Fruit fly (Drosophila melanogaster): ENCODE measurements around the gene Wdr81.

Wdr81 gene

DNA sequence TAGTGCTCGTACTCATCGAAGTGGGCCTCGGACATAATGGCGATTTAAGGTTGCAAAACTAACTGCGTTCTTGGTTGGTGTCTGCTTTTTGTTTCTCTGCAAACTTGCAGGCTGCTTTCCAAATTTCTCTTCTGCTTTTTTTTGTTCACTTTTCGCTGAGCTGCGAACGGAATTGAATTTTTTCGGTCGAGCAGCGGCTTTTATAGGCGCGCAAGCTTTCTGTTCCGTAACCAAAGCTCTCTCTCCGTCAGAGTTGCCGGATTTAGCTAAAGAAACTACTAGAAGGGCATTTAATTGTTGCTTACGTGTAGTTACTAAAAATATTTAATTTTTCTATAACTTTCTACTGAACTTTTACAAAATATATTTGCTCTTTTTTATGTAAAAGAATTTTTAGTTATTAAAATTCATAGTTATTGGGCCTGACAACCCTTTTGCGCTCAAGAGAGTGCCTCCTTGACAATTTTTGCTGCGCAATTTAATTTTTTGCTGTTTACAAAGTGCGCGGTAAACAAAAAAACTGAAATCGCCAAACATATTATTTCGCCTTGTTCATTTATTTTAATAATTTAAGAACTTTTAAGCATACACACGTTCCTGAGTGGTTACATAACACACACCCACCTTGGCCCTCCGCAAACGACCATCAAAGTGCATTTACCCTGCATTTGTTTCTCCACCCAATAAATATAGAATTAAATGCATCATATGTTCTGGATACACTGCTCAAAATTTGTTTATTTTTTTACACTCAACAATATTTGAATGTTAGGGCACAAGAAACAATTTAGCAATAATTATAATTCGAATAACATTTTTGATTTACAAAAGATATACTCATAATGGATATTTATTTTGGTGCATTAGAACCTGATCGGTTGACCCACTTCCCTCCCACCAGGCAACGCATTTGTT, 25.4 kb upstream of the Wdr81 start, which contains the start of gene CG6770 (continued):
- peak; percentile 47 for TF ChIP-seq CG10431 (GFP tag; optimal IDR thresholded peaks at IDR 0.05)
- TF ChIP-seq sd (tag; optimal IDR thresholded peaks at IDR 0.05), result peak; percentile 73
- peak; percentile 37 for TF ChIP-seq CG12071 (GFP tag; optimal IDR thresholded peaks at IDR 0.05)
- TF ChIP-seq fru (optimal IDR thresholded peaks at IDR 0.05), result no peak
- TF ChIP-seq crp (GFP tag; optimal IDR thresholded peaks at IDR 0.05), result no peak
- peak; percentile 70 for TF ChIP-seq CG17829 (tag; optimal IDR thresholded peaks at IDR 0.05)
- TF ChIP-seq Jarid2 (GFP tag; optimal IDR thresholded peaks at IDR 0.05), result peak; percentile 76
- 0 out of 2 replicates have a peak, but pooled peaks have one; percentile 32 for TF ChIP-seq unc-4 (GFP tag; IDR thresholded peaks at IDR 0.05; ENCODE audit: partially characterized antibody)
- TF ChIP-seq CG8765 (GFP tag; IDR thresholded peaks at IDR 0.05), result 0 out of 2 replicates have a peak, but pooled peaks have one; percentile 13
- peak; percentile 87 for TF ChIP-seq dysf (GFP tag; IDR thresholded peaks at IDR 0.05)
- peak; percentile 73 for TF ChIP-seq H2.0 (GFP tag; IDR thresholded peaks at IDR 0.05)
- TF ChIP-seq da (GFP tag; optimal IDR thresholded peaks at IDR 0.05), result no peak
- TF ChIP-seq sim (GFP tag; IDR thresholded peaks at IDR 0.05), result peak; percentile 38; the same call in 1 of the 2 replicates
- TF ChIP-seq CG5245 (GFP tag; optimal IDR thresholded peaks at IDR 0.05), result peak; percentile 57
- TF ChIP-seq CG10959 (GFP tag; IDR thresholded peaks at IDR 0.05), result no peak
- no peak for TF ChIP-seq CG34224 (GFP tag; IDR thresholded peaks at IDR 0.05; ENCODE audit: partially characterized antibody)
- no peak for TF ChIP-seq CG16813 (GFP tag; IDR thresholded peaks at IDR 0.05; ENCODE audit: partially characterized antibody)
- TF ChIP-seq NC2α (GFP tag; optimal IDR thresholded peaks at IDR 0.05), result no peak
- TF ChIP-seq CG9727 (GFP tag; optimal IDR thresholded peaks at IDR 0.05), result peak; percentile 75
- TF ChIP-seq YL-1 (GFP tag; optimal IDR thresholded peaks at IDR 0.05), result peak; percentile 69
- no peak for TF ChIP-seq Doc2 (GFP tag; IDR thresholded peaks at IDR 0.05)
- TF ChIP-seq CG7928 (GFP tag; optimal IDR thresholded peaks at IDR 0.05), result peak; percentile 53
- peak; percentile 21 for TF ChIP-seq CG8478 (optimal IDR thresholded peaks at IDR 0.05)
- TF ChIP-seq gro (GFP tag; optimal IDR thresholded peaks at IDR 0.05), result peak; percentile 19
- TF ChIP-seq CG15269 (tag; optimal IDR thresholded peaks at IDR 0.05), result peak; percentile 90
- TF ChIP-seq luna (GFP tag; optimal IDR thresholded peaks at IDR 0.05), result no peak
- peak; percentile 43 for TF ChIP-seq CG18011 (GFP tag; optimal IDR thresholded peaks at IDR 0.05)
- TF ChIP-seq HmgZ (tag; optimal IDR thresholded peaks at IDR 0.05), result peak; percentile 90
- TF ChIP-seq Hr51 (GFP tag; optimal IDR thresholded peaks at IDR 0.05), result peak; percentile 46 to 83
- TF ChIP-seq abd-A (tag; optimal IDR thresholded peaks at IDR 0.05), result peak; percentile 55
- peak; percentile 51 for TF ChIP-seq fd96Cb (tag; optimal IDR thresholded peaks at IDR 0.05)
- TF ChIP-seq nerfin-2 (GFP tag; IDR thresholded peaks at IDR 0.05; ENCODE audit: partially characterized antibody), result no peak
- peak; percentile 70; the same call in 1 of the 2 replicates for TF ChIP-seq chm (GFP tag; IDR thresholded peaks at IDR 0.05)
- TF ChIP-seq CG2116 (GFP tag; optimal IDR thresholded peaks at IDR 0.05), result peak; percentile 53
- peak; percentile 69; the same call in 1 of the 2 replicates for TF ChIP-seq danr (GFP tag; IDR thresholded peaks at IDR 0.05)
- TF ChIP-seq Nf-YB (GFP tag; optimal IDR thresholded peaks at IDR 0.05), result peak; percentile 67
- TF ChIP-seq Elba2 (GFP tag; optimal IDR thresholded peaks at IDR 0.05), result no peak
- peak; percentile 52 for TF ChIP-seq phol (tag; optimal IDR thresholded peaks at IDR 0.05)
- peak; percentile 90 for TF ChIP-seq Atf6 (GFP tag; IDR thresholded peaks at IDR 0.05)
- peak; percentile 83; the same call in 2 of the 3 replicates for TF ChIP-seq so (GFP tag; IDR thresholded peaks at IDR 0.05)
- peak; percentile 61; the same call in 1 of the 2 replicates for TF ChIP-seq MBD-R2 (GFP tag; IDR thresholded peaks at IDR 0.05)
- no peak for TF ChIP-seq h (optimal IDR thresholded peaks at IDR 0.05)
- TF ChIP-seq Fer2 (tag; optimal IDR thresholded peaks at IDR 0.05), result peak; percentile 80
- peak; percentile 22 for TF ChIP-seq Usf (GFP tag; optimal IDR thresholded peaks at IDR 0.05)
- peak; percentile 94 for TF ChIP-seq row (GFP tag; IDR thresholded peaks at IDR 0.05)
- peak; percentile 81 for TF ChIP-seq HLH3B (GFP tag; IDR thresholded peaks at IDR 0.05)
- no peak for TF ChIP-seq Tbp (GFP tag; optimal IDR thresholded peaks at IDR 0.05)
- peak; percentile 68 for TF ChIP-seq CG34422 (GFP tag; IDR thresholded peaks at IDR 0.05)
- TF ChIP-seq gsb-n (tag; optimal IDR thresholded peaks at IDR 0.05), result peak; percentile 45
